Worm (Caenorhabditis elegans): ENCODE data around the gene mig-32.

DNA sequence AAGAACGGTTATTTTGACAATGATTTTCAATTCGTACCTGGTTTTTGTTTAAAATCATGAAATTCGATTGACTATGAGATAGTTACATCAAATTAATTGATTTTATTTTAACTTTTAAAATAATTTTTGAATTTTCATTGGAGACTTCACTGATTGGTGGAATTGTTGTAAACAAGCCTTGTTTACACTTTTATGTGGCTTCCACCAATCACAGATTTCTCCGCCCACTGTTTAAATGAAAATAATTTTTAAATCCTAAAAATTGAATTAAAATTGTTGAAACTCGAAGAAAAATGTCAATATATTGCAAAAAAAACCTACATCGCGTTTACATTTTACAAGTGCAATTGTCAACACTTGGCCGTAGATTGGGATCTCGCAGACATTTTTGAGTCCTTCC is 28.5 kb upstream of the mig-32 start:
- no peak for TF ChIP-seq ztf-11 (tag; optimal IDR thresholded peaks at IDR 0.05)
- TF ChIP-seq nhr-129 (tag; optimal IDR thresholded peaks at IDR 0.05), result no peak
- TF ChIP-seq lsy-2 (tag; optimal IDR thresholded peaks at IDR 0.05), result no peak
- no peak for TF ChIP-seq R02D3.7 (tag; optimal IDR thresholded peaks at IDR 0.05)
- no peak for TF ChIP-seq egl-27 (tag; optimal IDR thresholded peaks at IDR 0.05)

Data from whole organism, L2 larva.